Fruit fly (Drosophila melanogaster) whole organism, wandering third instar larva: ENCODE data around the gene CG3961.

Source experiments
- CG32264 ChIP-seq: fragments of 200-800 bp; sonication (Bioruptor generic); optimal IDR thresholded peaks from 2 replicates; lab custom pipeline; 2016; ENCODE audit warnings: missing biosample characterization, missing genetic modification characterization
- CG9705 ChIP-seq: fragments of 200-800 bp; sonication (Bioruptor generic); optimal IDR thresholded peaks from 2 replicates; lab custom pipeline; 2018; ENCODE audit warnings: missing biosample characterization, mild to moderate bottlenecking, missing genetic modification characterization
- CrebA ChIP-seq: fragments of 200-800 bp; sonication (Bioruptor generic); optimal IDR thresholded peaks from 2 replicates; lab custom pipeline; 2016; ENCODE audit warnings: missing biosample characterization, mild to moderate bottlenecking, missing genetic modification characterization, borderline replicate concordance
- Dfd ChIP-seq: fragments of >200 bp; optimal IDR thresholded peaks from 2 replicates; lab custom pipeline; 2017; ENCODE audit warnings: missing biosample characterization, missing genetic modification characterization
- Dif ChIP-seq: fragments of 200-275, 200-300 bp; sonication (Bioruptor generic); optimal IDR thresholded peaks from 2 replicates; lab custom pipeline; 2018; ENCODE audit warnings: missing biosample characterization, missing genetic modification characterization; ENCODE audit not compliant: partially characterized antibody
- GATAd ChIP-seq: sonication (Bioruptor generic); optimal IDR thresholded peaks from 2 replicates; lab custom pipeline; 2016; ENCODE audit warnings: missing biosample characterization, missing genetic modification characterization
- HLH106 ChIP-seq: fragments of 200-800 bp; optimal IDR thresholded peaks from 3 replicates; lab custom pipeline; 2019; ENCODE audit warnings: missing biosample characterization, mild to moderate bottlenecking, missing genetic modification characterization, moderate library complexity
- Hnf4 ChIP-seq: fragments of 200-800 bp; sonication (Bioruptor generic); optimal IDR thresholded peaks from 2 replicates; lab custom pipeline; 2016; ENCODE audit warnings: missing biosample characterization, mild to moderate bottlenecking, missing genetic modification characterization
- Hr78 ChIP-seq: fragments of >200 bp; optimal IDR thresholded peaks from 2 replicates; lab custom pipeline; 2017; ENCODE audit warnings: missing biosample characterization, missing genetic modification characterization
- Hr83 ChIP-seq: fragments of 200-300 bp; sonication (Bioruptor generic); optimal IDR thresholded peaks from 2 replicates; lab custom pipeline; 2016; ENCODE audit warnings: missing biosample characterization, mild to moderate bottlenecking, missing genetic modification characterization, moderate library complexity; ENCODE audit not compliant: poor library complexity, severe bottlenecking
- Myc ChIP-seq: fragments of >200 bp; optimal IDR thresholded peaks from 2 replicates; lab custom pipeline; 2017
- OdsH ChIP-seq: fragments of 200-800 bp; sonication (Bioruptor generic); optimal IDR thresholded peaks from 2 replicates; lab custom pipeline; 2016; ENCODE audit warnings: missing biosample characterization, mild to moderate bottlenecking, missing genetic modification characterization
- Sp1 ChIP-seq: fragments of 200-800 bp; sonication (Bioruptor generic); optimal IDR thresholded peaks from 3 replicates; lab custom pipeline; 2019; ENCODE audit warnings: missing biosample characterization, mild to moderate bottlenecking, missing genetic modification characterization, moderate library complexity
- Vsx2 ChIP-seq: fragments of 200-300, 225-300 bp; sonication (Bioruptor generic); optimal IDR thresholded peaks from 2 replicates; lab custom pipeline; 2018; ENCODE audit warnings: missing biosample characterization, missing genetic modification characterization; ENCODE audit not compliant: partially characterized antibody
- br ChIP-seq: fragments of 200-800 bp; sonication (Bioruptor generic); optimal IDR thresholded peaks from 2 replicates; lab custom pipeline; 2016; ENCODE audit warnings: missing biosample characterization, missing genetic modification characterization
- dmrt93B ChIP-seq: fragments of 200-800 bp; sonication (Bioruptor generic); optimal IDR thresholded peaks from 2 replicates; lab custom pipeline; 2018; ENCODE audit warnings: missing biosample characterization, mild to moderate bottlenecking, missing genetic modification characterization
- dsf ChIP-seq: sonication (Bioruptor generic); optimal IDR thresholded peaks from 2 replicates; lab custom pipeline; 2016; ENCODE audit warnings: missing biosample characterization, missing genetic modification characterization, borderline replicate concordance
- ey ChIP-seq: fragments of 200-800 bp; sonication (Bioruptor generic); optimal IDR thresholded peaks from 2 replicates; lab custom pipeline; 2016; ENCODE audit warnings: missing biosample characterization, missing genetic modification characterization
- h ChIP-seq: fragments of 200-800 bp; sonication (Bioruptor generic); optimal IDR thresholded peaks from 3 replicates; lab custom pipeline; 2016; ENCODE audit warnings: missing biosample characterization, mild to moderate bottlenecking, missing genetic modification characterization
- jim ChIP-seq: fragments of 175-275, 200-325 bp; sonication (Bioruptor generic); optimal IDR thresholded peaks from 2 replicates; lab custom pipeline; 2016; ENCODE audit warnings: missing biosample characterization, mild to moderate bottlenecking, missing genetic modification characterization
- lola ChIP-seq: fragments of >200 bp; optimal IDR thresholded peaks from 2 replicates; lab custom pipeline; 2017; ENCODE audit warnings: missing biosample characterization, missing genetic modification characterization
- pan ChIP-seq: fragments of >200 bp; optimal IDR thresholded peaks from 2 replicates; lab custom pipeline; 2017
- rgr ChIP-seq: fragments of 200-800 bp; sonication (Bioruptor generic); optimal IDR thresholded peaks from 3 replicates; lab custom pipeline; 2016; ENCODE audit warnings: missing biosample characterization, mild to moderate bottlenecking, missing genetic modification characterization

Gene CG3961

DNA sequence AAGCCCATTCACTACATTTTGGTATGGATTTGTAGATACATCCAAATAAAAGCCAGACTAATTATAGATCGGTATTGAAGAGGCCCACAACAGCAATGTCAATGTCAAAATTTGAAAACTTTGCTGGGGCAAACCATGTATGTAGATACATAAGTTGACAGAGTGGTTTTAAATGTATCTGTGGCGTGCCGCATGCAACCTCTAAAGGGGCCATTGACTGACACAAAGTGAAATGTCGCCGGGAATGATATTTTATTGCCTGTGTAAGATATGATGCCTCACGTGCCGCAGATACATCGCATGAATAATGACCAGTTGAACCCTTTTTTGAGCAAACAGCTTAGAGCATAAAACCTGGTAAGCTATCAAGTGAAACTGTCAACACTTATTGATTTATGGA, 57.6 kb downstream of the CG3961 start:
- TF ChIP-seq jim (GFP tag; lab: Kevin White, UChicago) (no peak), Hnf4 (GFP tag; lab: Kevin White, UChicago) (no peak), Hr78 (GFP tag; lab: Kevin White, UChicago) (no peak)

DNA sequence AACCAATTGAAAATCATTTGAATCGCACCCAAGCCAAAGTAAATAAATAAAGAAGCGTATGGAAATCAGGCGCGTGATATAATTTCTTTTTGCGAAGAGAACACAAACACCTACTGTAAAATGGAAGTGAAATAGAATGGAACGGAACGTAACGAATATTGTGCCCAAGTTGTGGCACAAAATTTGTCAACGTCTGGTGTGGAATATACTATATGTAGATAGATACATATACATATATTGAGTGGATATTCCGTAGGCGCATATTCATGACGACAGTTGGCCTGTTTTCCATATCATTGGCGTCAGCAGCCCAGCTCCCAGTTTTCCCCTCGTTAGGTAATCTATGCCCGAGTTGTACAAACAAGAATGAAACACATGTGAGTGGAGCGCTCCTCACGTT, 58.1 kb downstream of the CG3961 start:
- no peak for TF ChIP-seq rgr (GFP tag; lab: Kevin White, UChicago)
- no peak for TF ChIP-seq Dfd (GFP tag; lab: Kevin White, UChicago)
- no peak for TF ChIP-seq Hr78 (GFP tag; lab: Kevin White, UChicago)
- no peak for TF ChIP-seq Myc (lab: Kevin White, UChicago)
- TF ChIP-seq lola, result no peak
- no peak for TF ChIP-seq ey
- no peak for TF ChIP-seq Sp1
- no peak for TF ChIP-seq Dif (GFP tag; lab: Kevin White, UChicago)
- TF ChIP-seq OdsH (GFP tag; lab: Kevin White, UChicago), result no peak
- no peak for TF ChIP-seq dmrt93B
- TF ChIP-seq Hnf4 (GFP tag; lab: Kevin White, UChicago), result no peak
- TF ChIP-seq h, result no peak
- TF ChIP-seq pan (lab: Kevin White, UChicago), result no peak
- TF ChIP-seq CG9705 (GFP tag; lab: Kevin White, UChicago), result no peak
- TF ChIP-seq Hr83 (GFP tag; lab: Kevin White, UChicago), result no peak
- TF ChIP-seq HLH106, result no peak
- no peak for TF ChIP-seq dsf (GFP tag; lab: Kevin White, UChicago)

DNA sequence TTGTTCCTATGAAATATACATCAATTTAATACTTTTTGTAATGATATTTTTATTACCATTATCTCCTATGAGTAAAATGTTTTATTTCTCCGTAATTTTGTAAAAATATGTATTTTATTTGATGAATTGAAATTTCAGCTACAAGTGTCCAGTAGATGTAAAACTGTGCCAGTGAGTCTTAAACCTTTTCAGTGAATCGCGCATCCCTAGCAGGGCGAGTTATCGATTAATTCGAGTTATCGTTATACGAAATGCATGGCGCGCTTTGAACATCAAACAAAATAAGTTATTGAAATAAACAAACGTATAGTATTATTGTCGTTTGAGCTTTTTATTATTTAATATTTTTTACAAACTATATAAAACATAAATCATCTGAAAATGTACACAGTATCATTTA, 62.0 kb downstream of the CG3961 start:
- TF ChIP-seq Hnf4 (GFP tag; lab: Kevin White, UChicago) (no peak), CrebA (GFP tag; lab: Kevin White, UChicago) (no peak), Vsx2 (peak; percentile 28), CG32264 (GFP tag; lab: Kevin White, UChicago) (no peak), Sp1 (no peak), Myc (lab: Kevin White, UChicago) (peak; percentile 86), h (no peak), Hr83 (GFP tag; lab: Kevin White, UChicago) (no peak), br (GFP tag; lab: Kevin White, UChicago) (no peak), GATAd (no peak)
- TF ChIP-seq, all 38 proteins: peak for 2
